Fruit fly (Drosophila melanogaster) whole organism, embryonic: ENCODE measurements around the gene CG14535.

ENCODE experiments used
- Atf6 ChIP-seq: fragments of 200-800 bp; sonication (Bioruptor generic); IDR thresholded peaks from 2 replicates; pipeline ENCODE4 v1.3.6; 2022; ENCODE audit warnings: missing biosample characterization, missing genetic modification characterization
- CG10267 ChIP-seq: fragments of 200-800 bp; sonication (Bioruptor generic); optimal IDR thresholded peaks from 2 replicates; lab custom pipeline; 2018; ENCODE audit warnings: missing biosample characterization, mild to moderate bottlenecking, missing genetic modification characterization, moderate library complexity
- CG11085 ChIP-seq: fragments of 200-800 bp; sonication (Bioruptor generic); IDR thresholded peaks from 2 replicates; pipeline ENCODE4 v1.3.6; 2022; ENCODE audit warnings: missing biosample characterization, missing genetic modification characterization
- CG12104 ChIP-seq: fragments of 200-800 bp; sonication (Bioruptor generic); optimal IDR thresholded peaks from 3 replicates; lab custom pipeline; 2016; ENCODE audit warnings: missing biosample characterization, missing genetic modification characterization
- CG12744 ChIP-seq: fragments of 200-800 bp; sonication (Bioruptor generic); optimal IDR thresholded peaks from 2 replicates; lab custom pipeline; 2016; ENCODE audit warnings: missing biosample characterization, missing genetic modification characterization
- CG13287 ChIP-seq: fragments of 200-800 bp; sonication (Bioruptor generic); IDR thresholded peaks from 2 replicates; pipeline ENCODE4 v1.3.6; 2022; ENCODE audit warnings: missing biosample characterization, missing genetic modification characterization; ENCODE audit not compliant: partially characterized antibody
- CG14667 ChIP-seq: fragments of 200-800 bp; sonication (Bioruptor generic); IDR thresholded peaks from 2 replicates; pipeline ENCODE4 v1.3.6; 2022; ENCODE audit warnings: missing biosample characterization, missing genetic modification characterization
- CG15073 ChIP-seq: fragments of 200-800 bp; sonication (Bioruptor generic); optimal IDR thresholded peaks from 2 replicates; lab custom pipeline; 2016; ENCODE audit warnings: missing biosample characterization, missing genetic modification characterization
- CG1602 ChIP-seq: fragments of 200-800 bp; sonication (Bioruptor generic); optimal IDR thresholded peaks from 3 replicates; lab custom pipeline; 2016; ENCODE audit warnings: missing biosample characterization, missing genetic modification characterization
- CG17385 ChIP-seq: fragments of 200-800 bp; sonication (Bioruptor generic); optimal IDR thresholded peaks from 3 replicates; lab custom pipeline; 2018; ENCODE audit warnings: missing biosample characterization, mild to moderate bottlenecking, missing genetic modification characterization
- CG17802 ChIP-seq: fragments of 200-800 bp; sonication (Bioruptor generic); optimal IDR thresholded peaks from 2 replicates; lab custom pipeline; 2018; ENCODE audit warnings: missing biosample characterization, mild to moderate bottlenecking, missing genetic modification characterization, moderate library complexity
- CG2116 ChIP-seq: fragments of 200-800 bp; sonication (Bioruptor generic); optimal IDR thresholded peaks from 3 replicates; lab custom pipeline; 2018; ENCODE audit warnings: missing biosample characterization, mild to moderate bottlenecking, missing genetic modification characterization
- CG34376 ChIP-seq: fragments of 200-800 bp; sonication (Bioruptor generic); optimal IDR thresholded peaks from 2 replicates; lab custom pipeline; 2018; ENCODE audit warnings: missing biosample characterization, mild to moderate bottlenecking, missing genetic modification characterization
- CG4424 ChIP-seq: fragments of 200-800 bp; sonication (Bioruptor generic); optimal IDR thresholded peaks from 3 replicates; lab custom pipeline; 2016; ENCODE audit warnings: missing biosample characterization, missing genetic modification characterization
- CG5245 ChIP-seq: fragments of 200-800 bp; sonication (Bioruptor generic); optimal IDR thresholded peaks from 3 replicates; lab custom pipeline; 2016; ENCODE audit warnings: missing biosample characterization, missing genetic modification characterization
- CG6254 ChIP-seq: fragments of 200-800 bp; sonication (Bioruptor generic); optimal IDR thresholded peaks from 3 replicates; lab custom pipeline; 2017; ENCODE audit warnings: mild to moderate bottlenecking, missing biosample characterization, missing genetic modification reagents, missing genetic modification characterization
- CG7839 ChIP-seq: fragments of 200-800 bp; sonication (Bioruptor generic); optimal IDR thresholded peaks from 3 replicates; lab custom pipeline; 2018; ENCODE audit warnings: missing biosample characterization, mild to moderate bottlenecking, missing genetic modification characterization, moderate library complexity
- CG8290 ChIP-seq, 3 experiments: fragments of 200-800 bp; sonication (Bioruptor generic); optimal IDR thresholded peaks; 2 replicates each; lab custom pipeline; 2016 to 2019; ENCODE audit warnings: missing biosample characterization in 3 of 3, missing genetic modification characterization in 3 of 3, mild to moderate bottlenecking in 2 of 3, moderate library complexity in 1 of 3
- CG8359 ChIP-seq: fragments of 200-800 bp; sonication (Bioruptor generic); optimal IDR thresholded peaks from 2 replicates; lab custom pipeline; 2017; ENCODE audit warnings: missing biosample characterization, mild to moderate bottlenecking, missing genetic modification characterization, borderline replicate concordance
- CG8388 ChIP-seq: fragments of 200-800 bp; sonication (Bioruptor generic); optimal IDR thresholded peaks from 2 replicates; lab custom pipeline; 2019; ENCODE audit warnings: missing biosample characterization, mild to moderate bottlenecking, missing genetic modification characterization, moderate library complexity
- CG8478 ChIP-seq: fragments of >200 bp; optimal IDR thresholded peaks from 2 replicates; lab custom pipeline; 2018
- CG9437 ChIP-seq: fragments of 200-800 bp; sonication (Bioruptor generic); optimal IDR thresholded peaks from 2 replicates; lab custom pipeline; 2018; ENCODE audit warnings: missing biosample characterization, mild to moderate bottlenecking, missing genetic modification characterization
- Camta ChIP-seq: fragments of 200-800 bp; sonication (Bioruptor generic); optimal IDR thresholded peaks from 2 replicates; lab custom pipeline; 2016; ENCODE audit warnings: missing biosample characterization, missing genetic modification characterization
- D19A ChIP-seq: fragments of 200-800 bp; optimal IDR thresholded peaks from 3 replicates; lab custom pipeline; 2019; ENCODE audit warnings: missing biosample characterization, mild to moderate bottlenecking, missing genetic modification characterization, moderate library complexity
- Fer1 ChIP-seq: fragments of 200-800 bp; sonication (Bioruptor generic); optimal IDR thresholded peaks from 2 replicates; lab custom pipeline; 2017; ENCODE audit warnings: missing biosample characterization, mild to moderate bottlenecking, missing genetic modification characterization
- Gug ChIP-seq: fragments of 200-800 bp; sonication (Bioruptor generic); IDR thresholded peaks from 4 replicates; pipeline ENCODE4 v1.3.6; 2022; ENCODE audit warnings: missing biosample characterization, missing genetic modification characterization
- Jarid2 ChIP-seq: fragments of 200-800 bp; sonication (Bioruptor generic); optimal IDR thresholded peaks from 3 replicates; lab custom pipeline; 2017; ENCODE audit warnings: mild to moderate bottlenecking, missing biosample characterization, missing genetic modification reagents, missing genetic modification characterization
- Ptx1 ChIP-seq: fragments of 200-800 bp; sonication (Bioruptor generic); IDR thresholded peaks from 2 replicates; pipeline ENCODE4 v1.3.6; 2022; ENCODE audit warnings: missing biosample characterization, missing genetic modification characterization
- Ravus ChIP-seq: fragments of 200-800 bp; sonication (Bioruptor generic); IDR thresholded peaks from 2 replicates; pipeline ENCODE4 v1.3.6; 2022; ENCODE audit warnings: missing biosample characterization, missing genetic modification characterization
- Side ChIP-seq: fragments of 200-800 bp; sonication (Bioruptor generic); optimal IDR thresholded peaks from 2 replicates; lab custom pipeline; 2016; ENCODE audit warnings: missing biosample characterization, missing genetic modification characterization
- Xrp1 ChIP-seq: fragments of 200-800 bp; sonication (Bioruptor generic); IDR thresholded peaks from 2 replicates; pipeline ENCODE4 v1.3.6; 2022; ENCODE audit warnings: missing biosample characterization, missing genetic modification characterization
- ac ChIP-seq: fragments of 200-800 bp; sonication (Bioruptor generic); optimal IDR thresholded peaks from 3 replicates; lab custom pipeline; 2017; ENCODE audit warnings: missing biosample characterization, mild to moderate bottlenecking, missing genetic modification characterization
- cg ChIP-seq: fragments of 200-800 bp; sonication (Bioruptor generic); optimal IDR thresholded peaks from 3 replicates; lab custom pipeline; 2019; ENCODE audit warnings: missing biosample characterization, mild to moderate bottlenecking, missing genetic modification characterization, moderate library complexity
- ci ChIP-seq: fragments of 200-800 bp; sonication (Bioruptor generic); IDR thresholded peaks from 3 replicates; pipeline ENCODE4 v1.3.6; 2022; ENCODE audit warnings: missing biosample characterization, missing genetic modification characterization
- dati ChIP-seq: fragments of 200-800 bp; sonication (Bioruptor generic); IDR thresholded peaks from 2 replicates; pipeline ENCODE4 v1.3.6; 2022; ENCODE audit warnings: missing biosample characterization, missing genetic modification characterization
- en ChIP-seq: fragments of 200-800 bp; sonication (Bioruptor generic); optimal IDR thresholded peaks from 2 replicates; lab custom pipeline; 2016; ENCODE audit warnings: missing biosample characterization, missing genetic modification characterization
- exex ChIP-seq: fragments of 200-800 bp; sonication (Bioruptor generic); optimal IDR thresholded peaks from 4 replicates; lab custom pipeline; 2018; ENCODE audit warnings: missing biosample characterization, mild to moderate bottlenecking, missing genetic modification characterization, moderate library complexity
- gce ChIP-seq: fragments of 200-800 bp; sonication (Bioruptor generic); IDR thresholded peaks from 3 replicates; pipeline ENCODE4 v1.3.6; 2022; ENCODE audit warnings: missing biosample characterization, missing genetic modification characterization
- gsb-n ChIP-seq: fragments of 200-800 bp; sonication (Bioruptor generic); optimal IDR thresholded peaks from 3 replicates; lab custom pipeline; 2018; ENCODE audit warnings: missing biosample characterization, mild to moderate bottlenecking, missing genetic modification characterization
- knrl ChIP-seq: fragments of 200-800 bp; sonication (Bioruptor generic); IDR thresholded peaks from 3 replicates; pipeline ENCODE4 v1.3.6; 2022; ENCODE audit warnings: missing biosample characterization, missing genetic modification characterization; ENCODE audit not compliant: partially characterized antibody
- nmo ChIP-seq: fragments of 200-800 bp; sonication (Bioruptor generic); optimal IDR thresholded peaks from 2 replicates; lab custom pipeline; 2018; ENCODE audit warnings: missing biosample characterization, mild to moderate bottlenecking, missing genetic modification characterization, moderate library complexity
- pan ChIP-seq, 4 experiments: fragments of >200 bp in 3 of 4; fragments of 200-800 bp in 1 of 4; sonication (Bioruptor generic) in 1 of 4; optimal IDR thresholded peaks in 3 of 4; IDR thresholded peaks in 1 of 4; 2 replicates each; pipeline versions ENCODE4 v1.3.6 to Lab custom; 2017 to 2022; ENCODE audit warnings: missing biosample characterization in 2 of 4, missing genetic modification characterization in 2 of 4, mixed read lengths in 1 of 4
- slp2 ChIP-seq: fragments of 200-800 bp; sonication (Bioruptor generic); optimal IDR thresholded peaks from 2 replicates; lab custom pipeline; 2016; ENCODE audit warnings: missing biosample characterization, missing genetic modification characterization
- stc ChIP-seq: fragments of 200-800 bp; sonication (Bioruptor generic); IDR thresholded peaks from 2 replicates; pipeline ENCODE4 v1.3.6; 2022; ENCODE audit warnings: missing biosample characterization, missing genetic modification characterization
- tio ChIP-seq: fragments of 200-800 bp; sonication (Bioruptor generic); optimal IDR thresholded peaks from 2 replicates; lab custom pipeline; 2017; ENCODE audit warnings: missing biosample characterization, missing genetic modification characterization, inconsistent platforms
- toy ChIP-seq: fragments of 200-800 bp; sonication (Bioruptor generic); IDR thresholded peaks from 2 replicates; pipeline ENCODE4 v1.3.6; 2022; ENCODE audit warnings: missing biosample characterization, missing genetic modification characterization
- vvl ChIP-seq: fragments of 200-800 bp; sonication (Bioruptor generic); IDR thresholded peaks from 2 replicates; pipeline ENCODE4 v1.3.6; 2022; ENCODE audit warnings: missing biosample characterization, missing genetic modification characterization
- wdn ChIP-seq: fragments of 200-800 bp; sonication (Bioruptor generic); IDR thresholded peaks from 2 replicates; pipeline ENCODE4 v1.3.6; 2022; ENCODE audit warnings: missing biosample characterization, missing genetic modification characterization
- z ChIP-seq: fragments of 200-800 bp; sonication (Bioruptor generic); IDR thresholded peaks from 3 replicates; pipeline ENCODE4 v1.3.6; 2022; ENCODE audit warnings: missing biosample characterization, missing genetic modification characterization

The CG14535 gene

DNA sequence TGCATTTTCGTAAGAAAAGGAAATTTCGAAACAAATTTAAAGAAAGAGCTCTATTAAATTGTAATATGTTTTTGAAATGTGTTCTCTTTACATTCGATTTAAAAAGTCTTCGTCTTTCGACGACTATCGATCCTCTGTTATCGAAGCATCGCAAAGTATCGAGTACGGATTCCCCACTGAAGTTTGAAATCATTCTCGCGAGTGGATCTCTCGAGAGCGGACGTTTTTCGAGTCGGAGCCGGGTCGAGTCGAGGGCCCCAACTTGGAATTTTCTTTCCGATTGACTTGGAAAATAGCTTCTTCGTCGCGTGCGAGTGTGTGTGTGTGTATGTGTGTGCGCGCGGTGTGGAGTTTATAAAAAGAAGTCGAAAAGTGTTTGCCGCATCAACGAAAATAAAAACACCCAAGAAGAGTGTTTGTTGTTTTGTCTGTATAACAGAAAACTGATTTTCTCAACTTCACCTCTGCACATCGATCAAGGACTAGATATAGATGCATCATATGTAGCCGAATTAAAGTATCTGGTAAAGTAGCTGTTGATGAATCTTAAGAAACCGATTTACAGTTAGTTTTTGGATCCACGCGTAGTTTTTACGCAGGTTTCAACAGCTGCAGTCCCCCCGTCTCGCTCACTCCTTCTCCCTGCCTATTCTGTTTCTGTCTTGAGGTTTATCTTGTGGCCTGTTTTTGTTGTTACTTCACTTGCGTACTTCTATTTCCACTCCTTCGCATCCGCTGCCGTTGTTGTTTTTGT is 43.8 kb downstream of the CG14535 start, which contains the start of gene LanB1 (continued):
- TF ChIP-seq wdn (GFP tag; lab: Robert Waterston, UW) (no peak), en (GFP tag; lab: Kevin White, UChicago) (no peak), CG17802 (tag; lab: Kevin White, UChicago) (no peak), CG34376 (GFP tag; lab: Kevin White, UChicago) (no peak), Ravus (GFP tag; lab: Robert Waterston, UW) (no peak), CG5245 (GFP tag; lab: Kevin White, UChicago) (no peak), Fer1 (GFP tag; lab: Kevin White, UChicago) (peak; percentile 1), gsb-n (tag; lab: Kevin White, UChicago) (no peak), vvl (GFP tag; lab: Robert Waterston, UW) (peak; percentile 47; the same call in 1 of the 2 replicates), CG11085 (no peak), D19A (tag; lab: Kevin White, UChicago) (peak; percentile 11), Gug (GFP tag; lab: Robert Waterston, UW) (no peak), toy (GFP tag; lab: Robert Waterston, UW) (no peak), CG17385 (GFP tag; lab: Kevin White, UChicago) (peak; percentile 34), Atf6 (GFP tag; lab: Robert Waterston, UW) (no peak), ci (GFP tag; lab: Robert Waterston, UW) (peak; percentile 74; the same call in 2 of the 3 replicates), CG12744 (GFP tag; lab: Kevin White, UChicago) (no peak), pan (optimal IDR thresholded peaks at IDR 0.05; lab: Kevin White, UChicago) (no peak), pan (GFP tag; optimal IDR thresholded peaks at IDR 0.05 in 1 of 2, IDR thresholded peaks at IDR 0.05 in 1 of 2) (peak in 1 of 2 experiments; percentile 5), z (GFP tag; lab: Robert Waterston, UW) (peak; percentile 60; the same call in 2 of the 3 replicates), stc (GFP tag; lab: Robert Waterston, UW) (no peak; the same call in 1 of the 2 replicates), knrl (GFP tag; lab: Robert Waterston, UW) (no peak; the same call in 2 of the 3 replicates), CG8478 (no peak), Camta (GFP tag; lab: Kevin White, UChicago) (no peak), CG9437 (no peak), dati (no peak), CG6254 (GFP tag; lab: Kevin White, UChicago) (no peak), CG10267 (tag; lab: Kevin White, UChicago) (no peak), nmo (GFP tag; lab: Kevin White, UChicago) (no peak), Ptx1 (GFP tag; lab: Robert Waterston, UW) (no peak), CG2116 (GFP tag; lab: Kevin White, UChicago) (peak; percentile 31), CG14667 (GFP tag; lab: Robert Waterston, UW) (no peak), gce (peak; percentile 16; the same call in 1 of the 3 replicates), Side (GFP tag; lab: Kevin White, UChicago) (peak; percentile 31), Xrp1 (no peak), tio (GFP tag; lab: Kevin White, UChicago) (no peak), CG8359 (no peak), cg (GFP tag; lab: Kevin White, UChicago) (peak; percentile 86), ac (peak; percentile 30), CG13287 (GFP tag; lab: Robert Waterston, UW) (peak; percentile 44), CG8388 (no peak), CG1602 (GFP tag; lab: Kevin White, UChicago) (no peak), CG12104 (GFP tag; lab: Kevin White, UChicago) (no peak), slp2 (no peak), CG7839 (tag; lab: Kevin White, UChicago) (no peak), CG15073 (GFP tag; lab: Kevin White, UChicago) (no peak), Jarid2 (GFP tag; lab: Kevin White, UChicago) (peak; percentile 93), exex (no peak), CG4424 (GFP tag; lab: Kevin White, UChicago) (no peak), CG8290 (GFP tag; optimal IDR thresholded peaks at IDR 0.05; lab: Kevin White, UChicago) (no peak), CG8290 (tag; optimal IDR thresholded peaks at IDR 0.05; lab: Kevin White, UChicago) (peak in 1 of 2 experiments; percentile 57)
